Worm (Caenorhabditis elegans): ENCODE data around the gene C17F4.11.

C17F4.11 gene

DNA sequence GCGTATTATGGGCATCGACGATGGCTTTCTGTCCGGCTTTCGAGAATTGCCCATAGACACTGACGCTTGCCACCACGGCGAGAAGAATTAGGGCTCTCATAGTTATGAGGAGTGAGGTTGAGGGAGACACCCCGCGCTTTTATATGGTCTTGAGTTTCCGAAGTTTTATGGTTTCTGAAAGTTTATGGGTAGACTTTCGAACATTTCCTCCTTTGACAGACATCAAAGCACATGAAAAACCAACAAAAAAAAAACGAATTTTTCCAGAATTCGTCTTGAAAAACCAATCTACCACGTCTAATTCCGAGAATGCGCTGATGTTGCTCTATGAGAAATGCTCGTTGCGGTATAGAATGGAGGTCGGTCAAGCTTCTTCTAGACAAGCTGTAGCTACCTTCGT, 47.3 kb downstream of the C17F4.11 start, which contains the start of gene scl-15:
TSS of gene scl-15 (minus strand) at position 101 of the 400 bp plus-strand sequence.
- TF ChIP-seq hlh-11 (tag; optimal IDR thresholded peaks at IDR 0.05) (no peak), sdz-12 (GFP tag; optimal IDR thresholded peaks at IDR 0.05) (no peak), egl-27 (tag; optimal IDR thresholded peaks at IDR 0.05) (no peak), lin-1 (GFP tag; IDR thresholded peaks at IDR 0.05) (no peak), attf-4 (tag; optimal IDR thresholded peaks at IDR 0.05) (no peak), lin-38 (GFP tag; IDR thresholded peaks at IDR 0.05) (no peak), jun-1 (tag; optimal IDR thresholded peaks at IDR 0.05) (no peak)

DNA sequence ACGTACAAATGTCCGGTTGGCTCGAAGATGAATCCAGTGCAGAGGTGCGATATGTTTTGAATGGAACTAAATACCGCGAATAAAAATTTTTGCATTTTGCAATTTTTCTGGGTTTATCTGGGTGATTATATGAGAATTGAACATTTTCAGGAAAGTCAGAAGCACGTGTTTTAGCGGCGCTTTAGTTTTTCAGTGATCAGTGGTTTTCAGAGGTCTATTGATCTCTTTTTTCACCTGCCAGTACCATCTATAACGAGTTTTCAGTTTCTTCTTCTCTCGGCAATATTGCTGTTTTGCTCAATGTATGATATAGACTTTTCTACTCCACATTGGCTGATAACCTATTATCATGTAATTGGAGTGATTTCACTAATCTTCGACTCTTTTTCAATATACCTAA, 49.8 kb downstream of the C17F4.11 start, which contains the start of gene sri-63:
TSS of gene sri-63 (plus strand) at position 301 of the 400 bp plus-strand sequence.
- TF ChIP-seq ceh-28 (tag; optimal IDR thresholded peaks at IDR 0.05) (no peak), unc-62 (GFP tag; optimal IDR thresholded peaks at IDR 0.05 in 1 of 2) (peak in 1 of 2 experiments; percentile 46), unc-62 (tag; optimal IDR thresholded peaks at IDR 0.05) (no peak)

Data from whole organism, L4 larva.